Fruit fly (Drosophila melanogaster) whole organism, adult: Measurements from ENCODE around the gene Dlic.

ENCODE experiments used
- CG11617 ChIP-seq: fragments of 200-800 bp; sonication (Bioruptor generic); optimal IDR thresholded peaks from 2 replicates; lab custom pipeline; 2017; ENCODE audit warnings: mild to moderate bottlenecking, missing biosample characterization, missing genetic modification reagents, missing genetic modification characterization
- CG12768 ChIP-seq: fragments of 200-800 bp; sonication (Bioruptor generic); optimal IDR thresholded peaks from 2 replicates; lab custom pipeline; 2017; ENCODE audit warnings: missing biosample characterization, missing genetic modification characterization, mild to moderate bottlenecking, moderate library complexity, missing genetic modification reagents
- CG14711 ChIP-seq: fragments of 200-800 bp; sonication (Bioruptor generic); optimal IDR thresholded peaks from 2 replicates; lab custom pipeline; 2018; ENCODE audit warnings: missing biosample characterization, mild to moderate bottlenecking, missing genetic modification characterization, moderate library complexity
- CG1620 ChIP-seq: fragments of 200-800 bp; sonication (Bioruptor generic); optimal IDR thresholded peaks from 2 replicates; lab custom pipeline; 2016; ENCODE audit warnings: missing biosample characterization, missing genetic modification characterization
- CG33017 ChIP-seq: fragments of 200-800 bp; sonication (Bioruptor generic); optimal IDR thresholded peaks from 2 replicates; lab custom pipeline; 2018; ENCODE audit warnings: missing biosample characterization, mild to moderate bottlenecking, missing genetic modification characterization, moderate library complexity
- CG5204 ChIP-seq: fragments of 200-800 bp; sonication (Bioruptor generic); optimal IDR thresholded peaks from 2 replicates; lab custom pipeline; 2016; ENCODE audit warnings: missing biosample characterization, missing genetic modification characterization
- CG7045 ChIP-seq: fragments of 200-800 bp; sonication (Bioruptor generic); optimal IDR thresholded peaks from 2 replicates; lab custom pipeline; 2017; ENCODE audit warnings: missing biosample characterization, mild to moderate bottlenecking, missing genetic modification characterization
- CG7101 ChIP-seq: fragments of 200-800 bp; sonication (Bioruptor generic); optimal IDR thresholded peaks from 2 replicates; lab custom pipeline; 2018; ENCODE audit warnings: missing biosample characterization, mild to moderate bottlenecking, missing genetic modification characterization, moderate library complexity
- Clk ChIP-seq: fragments of 200-800 bp; sonication (Bioruptor generic); optimal IDR thresholded peaks from 2 replicates; lab custom pipeline; 2017; ENCODE audit warnings: missing biosample characterization, missing genetic modification characterization
- Crg-1 ChIP-seq: fragments of 200-800 bp; sonication (Bioruptor generic); optimal IDR thresholded peaks from 2 replicates; lab custom pipeline; 2016; ENCODE audit warnings: missing biosample characterization, missing genetic modification characterization
- Hr96 ChIP-seq: fragments of 200-800 bp; sonication (Bioruptor generic); optimal IDR thresholded peaks from 2 replicates; lab custom pipeline; 2016; ENCODE audit warnings: missing biosample characterization, missing genetic modification characterization
- Mnt ChIP-seq: fragments of 200-800 bp; sonication (Bioruptor generic); optimal IDR thresholded peaks from 2 replicates; lab custom pipeline; 2016; ENCODE audit warnings: missing biosample characterization, mild to moderate bottlenecking, missing genetic modification characterization
- bab1 ChIP-seq: fragments of 200-800 bp; sonication (Bioruptor generic); optimal IDR thresholded peaks from 3 replicates; lab custom pipeline; 2019; ENCODE audit warnings: missing biosample characterization, mild to moderate bottlenecking, missing genetic modification characterization, moderate library complexity
- cic ChIP-seq: fragments of 200-800 bp; sonication (Bioruptor generic); optimal IDR thresholded peaks from 2 replicates; lab custom pipeline; 2017; ENCODE audit warnings: missing biosample characterization, mild to moderate bottlenecking, missing genetic modification characterization, moderate library complexity
- cnc ChIP-seq, 2 experiments: fragments of >200 bp; optimal IDR thresholded peaks; 2 replicates each; lab custom pipeline; 2017
- kay ChIP-seq: fragments of 200-800 bp; sonication (Bioruptor generic); peaks from one replicate; lab custom pipeline; 2016; ENCODE audit warnings: missing biosample characterization, missing genetic modification characterization, borderline replicate concordance
- ovo ChIP-seq: fragments of 200-800 bp; sonication (Bioruptor generic); optimal IDR thresholded peaks from 2 replicates; lab custom pipeline; 2016; ENCODE audit warnings: missing biosample characterization, missing genetic modification characterization
- pad ChIP-seq: fragments of 200-800 bp; sonication (Bioruptor generic); optimal IDR thresholded peaks from 3 replicates; lab custom pipeline; 2017; ENCODE audit warnings: missing biosample characterization, missing genetic modification characterization, mild to moderate bottlenecking, moderate library complexity, missing genetic modification reagents
- tj ChIP-seq: fragments of 200-800 bp; sonication (Bioruptor generic); optimal IDR thresholded peaks from 3 replicates; lab custom pipeline; 2017; ENCODE audit warnings: missing biosample characterization, mild to moderate bottlenecking, missing genetic modification characterization, moderate library complexity
- toe ChIP-seq: fragments of 200-800 bp; sonication (Bioruptor generic); optimal IDR thresholded peaks from 2 replicates; lab custom pipeline; 2016; ENCODE audit warnings: missing biosample characterization, missing genetic modification characterization

The Dlic gene

dm6 chrX:11203104-11203503 is 48.9 kb downstream of the Dlic start:
- no peak for TF ChIP-seq CG33017 (tag; lab: Kevin White, UChicago)
- TF ChIP-seq CG7101: no peak
- TF ChIP-seq CG7045 (GFP tag; lab: Kevin White, UChicago): no peak
- no peak for TF ChIP-seq cic (GFP tag; lab: Kevin White, UChicago)
- no peak for TF ChIP-seq Mnt
- TF ChIP-seq CG14711 (tag; lab: Kevin White, UChicago): no peak
- TF ChIP-seq ovo (GFP tag; lab: Kevin White, UChicago): no peak
- TF ChIP-seq toe (GFP tag; lab: Kevin White, UChicago): no peak
- no peak for TF ChIP-seq tj
- no peak for TF ChIP-seq kay (GFP tag; lab: Kevin White, UChicago)
- TF ChIP-seq CG1620: no peak
- no peak for TF ChIP-seq Crg-1 (GFP tag; lab: Kevin White, UChicago)
- TF ChIP-seq Hr96 (GFP tag; lab: Kevin White, UChicago): no peak
- TF ChIP-seq cnc (optimal IDR thresholded peaks at IDR 0.05; lab: Kevin White, UChicago): no peak
- TF ChIP-seq Clk (GFP tag; lab: Kevin White, UChicago): no peak
- no peak for TF ChIP-seq bab1
- TF ChIP-seq pad: no peak
- TF ChIP-seq CG11617: no peak
- TF ChIP-seq CG5204: no peak
- TF ChIP-seq CG12768 (GFP tag; lab: Kevin White, UChicago): no peak
